Fruit fly (Drosophila melanogaster) whole organism, prepupa: ENCODE data around the gene f.

Source experiments
- CG10631 ChIP-seq: fragments of 200-800 bp; sonication (Bioruptor generic); optimal IDR thresholded peaks from 2 replicates; lab custom pipeline; 2016; ENCODE audit warnings: missing biosample characterization, missing genetic modification characterization
- CG16779 ChIP-seq: fragments of 200-800 bp; sonication (Bioruptor generic); optimal IDR thresholded peaks from 3 replicates; lab custom pipeline; 2017; ENCODE audit warnings: missing biosample characterization, mild to moderate bottlenecking, missing genetic modification characterization
- CG6854 ChIP-seq: fragments of 200-800 bp; sonication (Bioruptor generic); optimal IDR thresholded peaks from 2 replicates; lab custom pipeline; 2017; ENCODE audit warnings: missing biosample characterization, mild to moderate bottlenecking, missing genetic modification characterization
- Hr39 ChIP-seq: fragments of 200-800 bp; sonication (Bioruptor generic); optimal IDR thresholded peaks from 2 replicates; lab custom pipeline; 2016; ENCODE audit warnings: missing biosample characterization, missing genetic modification characterization
- Lpt ChIP-seq: fragments of 200-800 bp; sonication (Bioruptor generic); optimal IDR thresholded peaks from 3 replicates; lab custom pipeline; 2016; ENCODE audit warnings: missing biosample characterization, missing genetic modification characterization
- Smox ChIP-seq: fragments of 200-800 bp; sonication (Bioruptor generic); optimal IDR thresholded peaks from 3 replicates; lab custom pipeline; 2016; ENCODE audit warnings: missing biosample characterization, missing genetic modification characterization
- pdm3 ChIP-seq: fragments of 200-800 bp; sonication (Bioruptor generic); optimal IDR thresholded peaks from 3 replicates; lab custom pipeline; 2016; ENCODE audit warnings: missing biosample characterization, missing genetic modification characterization

DNA sequence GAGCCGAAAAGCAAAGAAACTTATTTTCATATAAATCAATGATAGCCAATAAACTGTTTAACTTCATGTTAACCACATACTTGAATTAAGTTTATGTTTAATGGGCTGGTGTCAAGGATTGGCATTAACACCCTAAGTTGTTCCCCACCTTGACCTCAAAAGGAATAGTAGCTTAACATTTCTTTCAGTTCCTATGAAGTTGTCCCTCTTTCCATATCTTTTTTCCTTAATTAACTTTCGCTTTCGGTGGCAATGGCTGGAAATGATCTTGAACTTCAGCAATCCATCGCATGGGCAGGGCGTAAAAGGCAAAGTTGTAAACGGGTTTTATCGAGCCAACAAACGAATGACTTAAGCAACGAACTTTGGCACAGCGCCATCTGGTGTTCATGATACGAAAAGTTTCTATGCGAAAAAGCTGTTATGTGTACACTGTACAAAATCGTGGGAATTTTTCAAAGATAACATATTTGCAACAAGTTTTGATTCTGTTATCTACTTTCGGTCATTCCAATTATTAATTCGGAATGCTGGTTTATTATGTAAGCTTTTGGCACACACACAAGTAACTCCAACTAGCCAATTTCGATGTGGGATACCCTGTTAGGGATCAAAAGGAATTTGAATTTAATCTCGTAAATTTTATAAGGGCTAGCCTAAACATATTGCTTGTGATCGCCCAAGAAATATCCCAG is 3.1 kb upstream of the f start:
- TF ChIP-seq Smox (GFP tag; lab: Kevin White, UChicago), result peak; percentile 54
- TF ChIP-seq CG10631 (GFP tag; lab: Kevin White, UChicago), result peak; percentile 23
- peak; percentile 65 for TF ChIP-seq pdm3 (GFP tag; lab: Kevin White, UChicago)
- TF ChIP-seq Lpt (GFP tag; lab: Kevin White, UChicago), result peak; percentile 40
- TF ChIP-seq CG6854, result no peak
- TF ChIP-seq CG16779 (tag; lab: Kevin White, UChicago), result no peak
- peak; percentile 64 for TF ChIP-seq Hr39 (GFP tag; lab: Kevin White, UChicago)
